Worm (Caenorhabditis elegans): ENCODE results near the gene abhd-5.1.

DNA sequence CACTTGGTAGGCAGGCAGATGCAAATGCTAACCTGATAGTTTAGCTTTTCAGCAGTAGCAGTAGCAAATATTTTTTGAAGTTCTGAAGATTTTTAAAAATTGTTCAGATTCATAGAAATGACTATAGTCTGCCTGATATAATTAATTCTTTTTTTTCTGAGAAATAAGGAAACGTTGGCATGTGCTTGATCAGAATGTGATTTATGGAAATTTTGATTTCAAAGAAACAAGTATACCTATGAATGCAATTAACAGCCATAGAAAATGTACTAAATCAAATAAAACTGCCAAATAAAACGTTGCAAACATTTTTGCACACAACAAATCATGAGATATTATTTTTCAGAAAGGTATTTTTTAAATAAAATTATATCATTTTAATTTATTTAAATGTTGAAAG, 23.2 kb downstream of the abhd-5.1 start:
- TF ChIP-seq snpc-4 (tag; optimal IDR thresholded peaks at IDR 0.05) (no peak), lsy-2 (tag; optimal IDR thresholded peaks at IDR 0.05) (no peak), unc-62 (GFP tag; optimal IDR thresholded peaks at IDR 0.05) (no peak), nhr-76 (tag; optimal IDR thresholded peaks at IDR 0.05) (no peak), mab-5 (tag; optimal IDR thresholded peaks at IDR 0.05) (no peak), unc-39 (tag; optimal IDR thresholded peaks at IDR 0.05) (no peak), mep-1 (tag; optimal IDR thresholded peaks at IDR 0.05) (no peak), pha-4 (tag; optimal IDR thresholded peaks at IDR 0.05) (no peak), elt-1 (tag; optimal IDR thresholded peaks at IDR 0.05; ENCODE audit: borderline replicate concordance, insufficient read depth) (no peak), lin-13 (tag; optimal IDR thresholded peaks at IDR 0.05) (no peak)
